Worm (Caenorhabditis elegans): ENCODE results near the gene str-260.
A peak's percentile ranks its signal among the peaks of the same experiment; 100 is the strongest.

str-260 gene

ce11 chrV:3548798-3549197 is 21.8 kb downstream of the str-260 start, which contains the start of gene srw-130:
srw-130 (minus strand) TSS chrV:3548898.
- TF ChIP-seq ceh-27 (GFP tag; optimal IDR thresholded peaks at IDR 0.05), result no peak
- no peak for TF ChIP-seq lir-1 (GFP tag; conservative IDR thresholded peaks at IDR 0.05)
- TF ChIP-seq lin-54 (GFP tag; optimal IDR thresholded peaks at IDR 0.05), result no peak
- TF ChIP-seq T07F8.4 (tag; optimal IDR thresholded peaks at IDR 0.05), result no peak
- TF ChIP-seq rcor-1 (GFP tag; IDR thresholded peaks at IDR 0.05), result no peak
- no peak for TF ChIP-seq nhr-27 (tag; optimal IDR thresholded peaks at IDR 0.05)
- TF ChIP-seq ztf-26 (tag; optimal IDR thresholded peaks at IDR 0.05), result no peak
- no peak for TF ChIP-seq snpc-3.4 (tag; optimal IDR thresholded peaks at IDR 0.05)
- TF ChIP-seq akir-1 (GFP tag; optimal IDR thresholded peaks at IDR 0.05), result no peak
- no peak for TF ChIP-seq F22D6.2 (tag; optimal IDR thresholded peaks at IDR 0.05)
- no peak for TF ChIP-seq Y67H2A.10 (GFP tag; conservative IDR thresholded peaks at IDR 0.05)
- TF ChIP-seq madf-8 (GFP tag; conservative IDR thresholded peaks at IDR 0.05), result no peak
- TF ChIP-seq ztf-18 (tag; optimal IDR thresholded peaks at IDR 0.05), result no peak
- TF ChIP-seq nfya-2 (GFP tag; IDR thresholded peaks at IDR 0.05), result no peak
- TF ChIP-seq let-607 (tag; optimal IDR thresholded peaks at IDR 0.05), result no peak
- no peak for TF ChIP-seq him-1 (tag; optimal IDR thresholded peaks at IDR 0.05)
- TF ChIP-seq dpff-1 (tag; optimal IDR thresholded peaks at IDR 0.05), result no peak
- TF ChIP-seq B0019.2 (GFP tag; conservative IDR thresholded peaks at IDR 0.05), result no peak

ce11 chrV:3549553-3549952 is 22.6 kb downstream of the str-260 start, which contains the start of gene sri-21:
sri-21 (plus strand) TSS chrV:3549853.
- TF ChIP-seq ekl-4 (GFP tag; IDR thresholded peaks at IDR 0.05), result no peak
- TF ChIP-seq nhr-90 (tag; optimal IDR thresholded peaks at IDR 0.05), result no peak
- TF ChIP-seq tbx-9 (tag; optimal IDR thresholded peaks at IDR 0.05; ENCODE audit: borderline replicate concordance), result no peak
- TF ChIP-seq ZK185.1 (tag; optimal IDR thresholded peaks at IDR 0.05; ENCODE audit: poor library complexity, severe bottlenecking), result no peak

- no peak for TF ChIP-seq snpc-3.4 (tag; optimal IDR thresholded peaks at IDR 0.05)
- TF ChIP-seq B0019.2 (GFP tag; conservative IDR thresholded peaks at IDR 0.05), result no peak
- no peak for TF ChIP-seq ZK185.1 (tag; optimal IDR thresholded peaks at IDR 0.05; ENCODE audit: poor library complexity, severe bottlenecking)
- TF ChIP-seq F23B12.7 (tag; optimal IDR thresholded peaks at IDR 0.05; ENCODE audit: insufficient read depth), result no peak
- no peak for TF ChIP-seq F10E7.11 (tag; optimal IDR thresholded peaks at IDR 0.05)
- no peak for TF ChIP-seq madf-10 (tag; optimal IDR thresholded peaks at IDR 0.05)
- TF ChIP-seq T07F8.4 (tag; optimal IDR thresholded peaks at IDR 0.05), result no peak
- no peak for TF ChIP-seq ztf-25 (GFP tag; IDR thresholded peaks at IDR 0.05)
Observed at ce11 chrV:3551765-3552164, 24.8 kb downstream of the str-260 start, which contains the start of gene grl-28. grl-28 (minus strand) TSS chrV:3551865.

DNA sequence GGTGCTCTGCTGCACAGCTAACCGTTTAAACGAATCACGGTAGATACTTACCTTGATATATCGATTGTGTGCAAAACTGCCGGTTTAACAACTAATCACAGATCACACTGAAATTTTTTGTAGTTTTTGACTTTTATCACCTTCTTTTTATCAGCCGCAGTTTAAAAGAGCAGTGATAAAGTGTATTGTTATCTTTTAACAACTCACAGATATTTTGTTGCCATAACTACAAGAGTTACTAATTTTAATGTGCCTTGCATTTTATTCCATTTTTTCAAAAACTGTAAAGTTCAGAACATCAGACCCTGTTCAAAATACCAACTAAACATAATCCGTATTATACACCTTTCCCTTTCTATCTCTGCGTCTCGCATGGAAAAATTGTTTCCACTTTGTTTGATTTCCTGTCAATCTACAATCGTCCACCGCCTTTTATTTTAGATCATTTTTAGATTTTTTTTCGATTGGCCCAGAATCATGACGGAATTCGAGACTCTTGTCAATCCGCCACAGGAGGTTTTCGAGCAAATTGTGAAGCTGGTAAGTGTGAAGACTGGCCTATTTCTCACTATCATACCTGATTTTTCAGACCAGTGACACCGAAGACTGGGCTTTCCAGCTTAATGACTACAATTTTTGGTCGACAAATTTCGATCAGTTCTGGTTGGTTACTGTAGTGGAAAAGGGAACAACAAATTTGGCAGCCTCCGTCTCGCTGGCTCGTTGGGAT is 25.9 kb downstream of the str-260 start, which contains the start of gene T24A6.20:
TSS of gene T24A6.20 (plus strand) at position 395 of the 730 bp plus-strand sequence.
- TF ChIP-seq nhr-80 (tag; optimal IDR thresholded peaks at IDR 0.05), result peak; percentile 56
- TF ChIP-seq hrde-1 (tag; optimal IDR thresholded peaks at IDR 0.05; ENCODE audit: borderline replicate concordance), result no peak

- peak; percentile 85 for TF ChIP-seq zfh-2 (GFP tag; conservative IDR thresholded peaks at IDR 0.05)
- peak; percentile 74; the same call in 1 of the 2 replicates for TF ChIP-seq egrh-3 (GFP tag; IDR thresholded peaks at IDR 0.05)
- no peak for TF ChIP-seq K11D2.4 (GFP tag; IDR thresholded peaks at IDR 0.05)
Observed at ce11 chrV:3554869-3555268, 27.9 kb downstream of the str-260 start, which contains the start of gene grl-29. grl-29 (minus strand) TSS chrV:3555236.
